Fruit fly (Drosophila melanogaster) whole organism, embryonic: Measurements from ENCODE around the gene Cep135.

ENCODE experiments used
- Antp ChIP-seq: fragments of 200-800 bp; sonication (Bioruptor generic); optimal IDR thresholded peaks from 3 replicates; lab custom pipeline; 2016; ENCODE audit warnings: missing biosample characterization, missing genetic modification characterization
- B-H1 ChIP-seq: fragments of 200-800 bp; sonication (Bioruptor generic); IDR thresholded peaks from 3 replicates; pipeline ENCODE4 v1.3.6; 2022; ENCODE audit warnings: missing biosample characterization, missing genetic modification characterization
- CG10366 ChIP-seq: fragments of 200-800 bp; sonication (Bioruptor generic); IDR thresholded peaks from 2 replicates; pipeline ENCODE4 v1.3.6; 2022; ENCODE audit warnings: missing biosample characterization, missing genetic modification characterization
- CG11696 ChIP-seq: fragments of 200-800 bp; sonication (Bioruptor generic); IDR thresholded peaks from 2 replicates; pipeline ENCODE4 v1.3.6; 2022; ENCODE audit warnings: missing biosample characterization, missing genetic modification characterization
- CG12659 ChIP-seq: fragments of 200-800 bp; sonication (Bioruptor generic); optimal IDR thresholded peaks from 3 replicates; lab custom pipeline; 2017; ENCODE audit warnings: mild to moderate bottlenecking, missing biosample characterization, missing genetic modification reagents, missing genetic modification characterization
- CG14050 ChIP-seq: fragments of 200-800 bp; sonication (Bioruptor generic); IDR thresholded peaks from 3 replicates; pipeline ENCODE4 v1.3.6; 2022; ENCODE audit warnings: missing biosample characterization, missing genetic modification characterization
- CG17568 ChIP-seq: fragments of 200-800 bp; sonication (Bioruptor generic); optimal IDR thresholded peaks from 2 replicates; lab custom pipeline; 2018; ENCODE audit warnings: missing biosample characterization, mild to moderate bottlenecking, missing genetic modification characterization, moderate library complexity
- CG17802 ChIP-seq: fragments of 200-800 bp; sonication (Bioruptor generic); optimal IDR thresholded peaks from 2 replicates; lab custom pipeline; 2018; ENCODE audit warnings: missing biosample characterization, mild to moderate bottlenecking, missing genetic modification characterization, moderate library complexity
- CG18011 ChIP-seq: fragments of 200-800 bp; sonication (Bioruptor generic); optimal IDR thresholded peaks from 2 replicates; lab custom pipeline; 2017; ENCODE audit warnings: missing biosample characterization, missing genetic modification characterization, mild to moderate bottlenecking, moderate library complexity, missing genotype
- CG2120 ChIP-seq: fragments of 200-800 bp; sonication (Bioruptor generic); optimal IDR thresholded peaks from 3 replicates; lab custom pipeline; 2016; ENCODE audit warnings: missing biosample characterization, missing genetic modification characterization
- CG33213 ChIP-seq: fragments of 200-800 bp; sonication (Bioruptor generic); optimal IDR thresholded peaks from 3 replicates; lab custom pipeline; 2016; ENCODE audit warnings: missing biosample characterization, missing genetic modification characterization
- CG33557 ChIP-seq: fragments of 200-800 bp; sonication (Bioruptor generic); optimal IDR thresholded peaks from 2 replicates; lab custom pipeline; 2019; ENCODE audit warnings: missing biosample characterization, mild to moderate bottlenecking, missing genetic modification characterization, moderate library complexity
- CG3407 ChIP-seq: fragments of 200-800 bp; sonication (Bioruptor generic); optimal IDR thresholded peaks from 2 replicates; lab custom pipeline; 2018; ENCODE audit warnings: missing biosample characterization, mild to moderate bottlenecking, missing genetic modification characterization
- CG3726 ChIP-seq: fragments of 200-800 bp; sonication (Bioruptor generic); IDR thresholded peaks from 3 replicates; pipeline ENCODE4, ENCODE4 v1.3.6; 2022; ENCODE audit warnings: missing biosample characterization, missing genetic modification characterization
- CG3995 ChIP-seq: fragments of 200-800 bp; sonication (Bioruptor generic); optimal IDR thresholded peaks from 3 replicates; lab custom pipeline; 2016; ENCODE audit warnings: missing biosample characterization, missing genetic modification characterization
- CG8281 ChIP-seq: fragments of 200-800 bp; sonication (Bioruptor generic); optimal IDR thresholded peaks from 2 replicates; lab custom pipeline; 2018; ENCODE audit warnings: missing biosample characterization, mild to moderate bottlenecking, missing genetic modification characterization, moderate library complexity
- Dp ChIP-seq: fragments of 200-800 bp; sonication (Bioruptor generic); optimal IDR thresholded peaks from 2 replicates; lab custom pipeline; 2018; ENCODE audit warnings: missing biosample characterization, mild to moderate bottlenecking, missing genetic modification characterization, moderate library complexity
- Eip74EF ChIP-seq, 2 experiments: fragments of 200-800 bp in 1 of 2; fragments of >200 bp in 1 of 2; sonication (Bioruptor generic) in 1 of 2; optimal IDR thresholded peaks; 2 replicates each; lab custom pipeline; 2017 to 2019; ENCODE audit warnings: missing biosample characterization in 2 of 2, missing genetic modification characterization in 2 of 2, mild to moderate bottlenecking in 1 of 2, moderate library complexity in 1 of 2
- Fer2 ChIP-seq: fragments of 200-800 bp; sonication (Bioruptor generic); optimal IDR thresholded peaks from 2 replicates; lab custom pipeline; 2018; ENCODE audit warnings: missing biosample characterization, mild to moderate bottlenecking, missing genetic modification characterization, moderate library complexity
- GATAe ChIP-seq: fragments of 200-800 bp; sonication (Bioruptor generic); conservative IDR thresholded peaks from 2 replicates; pipeline ENCODE4 v1.3.6; 2022; ENCODE audit warnings: missing biosample characterization, missing genetic modification characterization
- Gug ChIP-seq: fragments of 200-800 bp; sonication (Bioruptor generic); IDR thresholded peaks from 4 replicates; pipeline ENCODE4 v1.3.6; 2022; ENCODE audit warnings: missing biosample characterization, missing genetic modification characterization
- Hey ChIP-seq: fragments of 200-800 bp; sonication (Bioruptor generic); optimal IDR thresholded peaks from 3 replicates; lab custom pipeline; 2018; ENCODE audit warnings: missing biosample characterization, mild to moderate bottlenecking, missing genetic modification characterization
- Hmr ChIP-seq: fragments of 200-800 bp; sonication (Bioruptor generic); optimal IDR thresholded peaks from 3 replicates; lab custom pipeline; 2017; ENCODE audit warnings: mild to moderate bottlenecking, missing biosample characterization, missing genetic modification reagents, missing genetic modification characterization
- Hr3 ChIP-seq: fragments of 200-800 bp; sonication (Bioruptor generic); optimal IDR thresholded peaks from 3 replicates; lab custom pipeline; 2016; ENCODE audit warnings: missing biosample characterization, missing genetic modification characterization
- Mad ChIP-seq: fragments of 200-800 bp; sonication (Bioruptor generic); optimal IDR thresholded peaks from 2 replicates; lab custom pipeline; 2016; ENCODE audit warnings: missing biosample characterization, missing genetic modification characterization
- Mrtf ChIP-seq: fragments of 200-800 bp; sonication (Bioruptor generic); IDR thresholded peaks from 3 replicates; pipeline ENCODE4 v1.3.6; 2022; ENCODE audit warnings: missing biosample characterization, missing genetic modification characterization
- NK7.1 ChIP-seq: fragments of 200-800 bp; sonication (Bioruptor generic); optimal IDR thresholded peaks from 3 replicates; lab custom pipeline; 2016; ENCODE audit warnings: missing biosample characterization, missing genetic modification characterization
- Nf-YC ChIP-seq: fragments of 200-800 bp; optimal IDR thresholded peaks from 3 replicates; lab custom pipeline; 2019; ENCODE audit warnings: missing biosample characterization, mild to moderate bottlenecking, missing genetic modification characterization, moderate library complexity
- Pdp1 ChIP-seq, 2 experiments: fragments of 200-800 bp; sonication (Bioruptor generic); optimal IDR thresholded peaks; 3 replicates each; lab custom pipeline; 2016; ENCODE audit warnings: missing biosample characterization in 2 of 2, missing genetic modification characterization in 2 of 2, mild to moderate bottlenecking in 1 of 2, moderate library complexity in 1 of 2
- Sin3A ChIP-seq: fragments of >200 bp; optimal IDR thresholded peaks from 2 replicates; lab custom pipeline; 2018
- TFAM ChIP-seq: fragments of 200-800 bp; sonication (Bioruptor generic); optimal IDR thresholded peaks from 2 replicates; lab custom pipeline; 2017; ENCODE audit warnings: missing biosample characterization, missing genetic modification characterization, inconsistent platforms
- Taf1 ChIP-seq: fragments of 200-800 bp; sonication (Bioruptor generic); IDR thresholded peaks from 2 replicates; pipeline ENCODE4 v1.3.6; 2022; ENCODE audit warnings: missing biosample characterization, missing genetic modification characterization
- Vsx1 ChIP-seq: fragments of 200-800 bp; sonication (Bioruptor generic); optimal IDR thresholded peaks from 2 replicates; lab custom pipeline; 2017; ENCODE audit warnings: missing biosample characterization, mild to moderate bottlenecking, missing genetic modification characterization, missing genetic modification reagents
- ara ChIP-seq: fragments of 200-800 bp; sonication (Bioruptor generic); IDR thresholded peaks from 2 replicates; pipeline ENCODE4 v1.3.6; 2022; ENCODE audit warnings: missing biosample characterization, missing genetic modification characterization
- bbx ChIP-seq: fragments of 200-800 bp; sonication (Bioruptor generic); IDR thresholded peaks from 2 replicates; pipeline ENCODE4 v1.3.6; 2022; ENCODE audit warnings: missing biosample characterization, missing genetic modification characterization; ENCODE audit not compliant: partially characterized antibody
- croc ChIP-seq: fragments of 200-800 bp; sonication (Bioruptor generic); conservative IDR thresholded peaks from 3 replicates; pipeline ENCODE4 v1.3.6; 2022; ENCODE audit warnings: missing biosample characterization, missing genetic modification characterization
- dati ChIP-seq: fragments of 200-800 bp; sonication (Bioruptor generic); IDR thresholded peaks from 2 replicates; pipeline ENCODE4 v1.3.6; 2022; ENCODE audit warnings: missing biosample characterization, missing genetic modification characterization
- emc ChIP-seq: fragments of 200-800 bp; sonication (Bioruptor generic); optimal IDR thresholded peaks from 2 replicates; lab custom pipeline; 2016; ENCODE audit warnings: missing biosample characterization, missing genetic modification characterization
- fd3F ChIP-seq: fragments of 200-800 bp; sonication (Bioruptor generic); optimal IDR thresholded peaks from 2 replicates; lab custom pipeline; 2018; ENCODE audit warnings: missing biosample characterization, mild to moderate bottlenecking, missing genetic modification characterization, moderate library complexity
- fd96Cb ChIP-seq: fragments of 200-800 bp; sonication (Bioruptor generic); optimal IDR thresholded peaks from 2 replicates; lab custom pipeline; 2018; ENCODE audit warnings: missing biosample characterization, mild to moderate bottlenecking, missing genetic modification characterization, moderate library complexity
- gcm2 ChIP-seq: fragments of 200-800 bp; sonication (Bioruptor generic); optimal IDR thresholded peaks from 2 replicates; lab custom pipeline; 2016; ENCODE audit warnings: missing biosample characterization, missing genetic modification characterization
- grn ChIP-seq: fragments of 200-800 bp; sonication (Bioruptor generic); optimal IDR thresholded peaks from 3 replicates; lab custom pipeline; 2017; ENCODE audit warnings: missing biosample characterization, missing genetic modification characterization
- gsb ChIP-seq: fragments of 200-800 bp; sonication (Bioruptor generic); IDR thresholded peaks from 2 replicates; pipeline ENCODE4 v1.3.6; 2022; ENCODE audit warnings: missing biosample characterization, missing genetic modification characterization
- insv ChIP-seq, 2 experiments: fragments of 200-800 bp; sonication (Bioruptor generic); optimal IDR thresholded peaks; 3 replicates each; lab custom pipeline; 2016 to 2018; ENCODE audit warnings: missing biosample characterization in 2 of 2, missing genetic modification characterization in 2 of 2
- pnt ChIP-seq: fragments of 200-800 bp; sonication (Bioruptor generic); optimal IDR thresholded peaks from 3 replicates; lab custom pipeline; 2016; ENCODE audit warnings: missing biosample characterization, missing genetic modification characterization
- run ChIP-seq: fragments of 200-800 bp; sonication (Bioruptor generic); optimal IDR thresholded peaks from 3 replicates; lab custom pipeline; 2018; ENCODE audit warnings: missing biosample characterization, mild to moderate bottlenecking, missing genetic modification characterization
- slbo ChIP-seq: fragments of 200-800 bp; sonication (Bioruptor generic); IDR thresholded peaks from 2 replicates; pipeline ENCODE4 v1.3.6; 2022; ENCODE audit warnings: missing biosample characterization, missing genetic modification characterization
- tgo ChIP-seq: fragments of 200-800 bp; sonication (Bioruptor generic); IDR thresholded peaks from 3 replicates; pipeline ENCODE4 v1.3.6; 2022; ENCODE audit warnings: missing biosample characterization, missing genetic modification characterization
- tio ChIP-seq: fragments of 200-800 bp; sonication (Bioruptor generic); optimal IDR thresholded peaks from 2 replicates; lab custom pipeline; 2017; ENCODE audit warnings: missing biosample characterization, missing genetic modification characterization, inconsistent platforms
- unc-4 ChIP-seq: fragments of 200-800 bp; sonication (Bioruptor generic); IDR thresholded peaks from 2 replicates; pipeline ENCODE4 v1.3.6; 2022; ENCODE audit warnings: missing biosample characterization, missing genetic modification characterization; ENCODE audit not compliant: partially characterized antibody

The Cep135 gene

dm6 chr3L:15094589-15095288 is 21.8 kb upstream of the Cep135 start, which contains the start of the genes sstn, Plp and GlyRS (continued):
- TF ChIP-seq CG3726 (GFP tag; lab: Robert Waterston, UW) (no peak), TFAM (GFP tag; lab: Kevin White, UChicago) (no peak), Dp (peak; percentile 17), CG8281 (tag; lab: Kevin White, UChicago) (no peak), NK7.1 (GFP tag; lab: Kevin White, UChicago) (no peak), B-H1 (no peak), CG17802 (tag; lab: Kevin White, UChicago) (no peak), bbx (GFP tag; lab: Robert Waterston, UW) (peak; percentile 69), Fer2 (no peak), Hmr (peak; percentile 41), insv (GFP tag; optimal IDR thresholded peaks at IDR 0.05; lab: Kevin White, UChicago) (peak in 1 of 2 experiments; percentile 8), CG10366 (GFP tag; lab: Robert Waterston, UW) (no peak), CG14050 (GFP tag; lab: Robert Waterston, UW) (no peak), gcm2 (GFP tag; lab: Kevin White, UChicago) (no peak), Hey (no peak), CG33557 (GFP tag; lab: Kevin White, UChicago) (peak; percentile 58), tgo (GFP tag; lab: Robert Waterston, UW) (no peak), GATAe (no peak), Eip74EF (GFP tag; optimal IDR thresholded peaks at IDR 0.05; lab: Kevin White, UChicago) (no peak), fd96Cb (tag; lab: Kevin White, UChicago) (no peak), tio (GFP tag; lab: Kevin White, UChicago) (peak; percentile 2), Mad (GFP tag; lab: Kevin White, UChicago) (no peak), CG3407 (peak; percentile 28), Antp (no peak), run (tag; lab: Kevin White, UChicago) (no peak), dati (no peak), unc-4 (GFP tag; lab: Robert Waterston, UW) (peak; percentile 51), Gug (no peak), slbo (GFP tag; lab: Robert Waterston, UW) (peak; percentile 19; the same call in 1 of the 2 replicates), Sin3A (no peak), CG3995 (GFP tag; lab: Kevin White, UChicago) (peak; percentile 98), croc (GFP tag; lab: Robert Waterston, UW) (no peak), Nf-YC (tag; lab: Kevin White, UChicago) (peak; percentile 59), emc (GFP tag; lab: Kevin White, UChicago) (no peak), CG33213 (GFP tag; lab: Kevin White, UChicago) (no peak), Mrtf (GFP tag; lab: Robert Waterston, UW) (no peak), Taf1 (GFP tag; lab: Robert Waterston, UW) (no peak), ara (GFP tag; lab: Robert Waterston, UW) (no peak), Hr3 (GFP tag; lab: Kevin White, UChicago) (peak; percentile 51), gsb (GFP tag; lab: Robert Waterston, UW) (no peak), CG11696 (GFP tag; lab: Robert Waterston, UW) (no peak), Pdp1 (GFP tag; optimal IDR thresholded peaks at IDR 0.05; lab: Kevin White, UChicago) (peak in 1 of 2 experiments; percentile 39), grn (GFP tag; lab: Kevin White, UChicago) (no peak), pnt (no peak), CG12659 (GFP tag; lab: Kevin White, UChicago) (peak; percentile 81), CG18011 (GFP tag; lab: Kevin White, UChicago) (no peak), CG17568 (no peak), fd3F (no peak), Vsx1 (no peak), CG2120 (GFP tag; lab: Kevin White, UChicago) (peak; percentile 22)
